Fruit fly (Drosophila melanogaster) whole organism, wandering third instar larva: ENCODE measurements around the gene CG4338.

ENCODE experiments used
- HLH106 ChIP-seq: fragments of 200-800 bp; optimal IDR thresholded peaks from 3 replicates; lab custom pipeline; 2019; ENCODE audit warnings: missing biosample characterization, mild to moderate bottlenecking, missing genetic modification characterization, moderate library complexity
- N ChIP-seq: fragments of >200 bp; optimal IDR thresholded peaks from 2 replicates; lab custom pipeline; 2018; ENCODE audit warnings: missing biosample characterization, missing external identifiers, missing genetic modification characterization
- jim ChIP-seq: fragments of 175-275, 200-325 bp; sonication (Bioruptor generic); optimal IDR thresholded peaks from 2 replicates; lab custom pipeline; 2016; ENCODE audit warnings: missing biosample characterization, mild to moderate bottlenecking, missing genetic modification characterization
- pan ChIP-seq: fragments of >200 bp; optimal IDR thresholded peaks from 2 replicates; lab custom pipeline; 2017

DNA sequence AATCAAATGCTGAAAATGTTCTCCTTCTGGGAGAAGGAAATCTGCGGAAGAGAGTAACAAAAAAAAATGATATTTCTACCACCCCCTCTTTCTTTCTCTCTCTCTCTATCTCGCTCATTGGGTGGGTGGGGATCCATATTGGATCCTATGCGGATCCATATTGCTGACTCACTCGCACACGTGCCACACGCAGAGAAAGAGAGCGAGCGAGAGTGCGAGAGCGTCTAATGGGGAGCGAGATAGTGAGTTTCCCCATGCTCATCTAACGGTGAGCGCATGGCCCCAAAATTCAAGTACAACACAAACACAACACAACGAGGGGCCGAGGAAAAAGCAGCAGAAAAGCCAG, 11.3 kb downstream of the CG4338 start:
- TF ChIP-seq jim (GFP tag; lab: Kevin White, UChicago) = no peak
- no peak for TF ChIP-seq HLH106
- TF ChIP-seq pan = no peak
- TF ChIP-seq N (GFP tag; lab: Kevin White, UChicago) = no peak
